Worm (Caenorhabditis elegans) whole organism, early embryonic: ENCODE measurements around the gene Y116F11A.1.

Source experiments
- B0310.2 ChIP-seq: sonication (generic microtip); optimal IDR thresholded peaks from 2 replicates; lab custom pipeline; 2016; ENCODE audit warnings: mild to moderate bottlenecking, missing genetic modification characterization, missing compliant biosample characterization
- F13C5.2 ChIP-seq: sonication (generic microtip); optimal IDR thresholded peaks from 2 replicates; lab custom pipeline; 2017; ENCODE audit warnings: mild to moderate bottlenecking, missing genetic modification characterization, inconsistent platforms, missing compliant biosample characterization
- aly-1 ChIP-seq: sonication (generic microtip); optimal IDR thresholded peaks from 2 replicates; lab custom pipeline; 2016; ENCODE audit warnings: missing genetic modification characterization, missing compliant biosample characterization
- ama-1 ChIP-seq: fragments of 150-350 bp; optimal IDR thresholded peaks from 2 replicates; lab custom pipeline; 2014
- ceh-13 ChIP-seq: fragments of 200-800 bp; sonication (Bioruptor generic); optimal IDR thresholded peaks from 2 replicates; lab custom pipeline; 2018; ENCODE audit warnings: mild to moderate bottlenecking, missing genetic modification characterization, missing compliant biosample characterization
- ceh-36 ChIP-seq: sonication (generic microtip); optimal IDR thresholded peaks from 2 replicates; lab custom pipeline; 2016; ENCODE audit warnings: missing genetic modification characterization, inconsistent platforms, missing compliant biosample characterization
- flt-1 ChIP-seq: fragments of 200-800 bp; sonication (Bioruptor generic); IDR thresholded peaks from 2 replicates; pipeline ENCODE4 v1.3.6; 2022; ENCODE audit warnings: missing genetic modification characterization, missing compliant biosample characterization
- hmbx-1 ChIP-seq: sonication (generic microtip); optimal IDR thresholded peaks from 2 replicates; lab custom pipeline; 2016; ENCODE audit warnings: mild to moderate bottlenecking, missing genetic modification characterization, missing compliant biosample characterization
- pes-1 ChIP-seq: fragments of 200-800 bp; sonication (Bioruptor generic); IDR thresholded peaks from 2 replicates; pipeline ENCODE4 v1.3.6; 2022; ENCODE audit warnings: missing genetic modification reagents, missing genetic modification characterization, missing compliant biosample characterization
- tbx-11 ChIP-seq: fragments of 200-800 bp; sonication (Bioruptor generic); IDR thresholded peaks from 2 replicates; pipeline ENCODE4 v1.3.6; 2022; ENCODE audit warnings: missing genetic modification characterization, missing compliant biosample characterization
- tbx-37 ChIP-seq: fragments of 200-800 bp; sonication (Bioruptor generic); conservative IDR thresholded peaks from 2 replicates; pipeline ENCODE4 v1.3.6; 2022; ENCODE audit warnings: missing genetic modification reagents, missing genetic modification characterization, missing compliant biosample characterization

- no peak for TF ChIP-seq F13C5.2 (tag; lab: Kevin White, UChicago)
- TF ChIP-seq ama-1 (lab: Kevin White, UChicago), result no peak
- TF ChIP-seq aly-1, result no peak
- no peak for TF ChIP-seq flt-1 (GFP tag; lab: Robert Waterston, UW)
- TF ChIP-seq hmbx-1 (tag; lab: Kevin White, UChicago), result no peak
- TF ChIP-seq ceh-36 (tag; lab: Kevin White, UChicago), result no peak
- TF ChIP-seq B0310.2 (tag; lab: Kevin White, UChicago), result no peak
- TF ChIP-seq ceh-13 (GFP tag; lab: Kevin White, UChicago), result no peak
- TF ChIP-seq tbx-11, result no peak
- no peak for TF ChIP-seq tbx-37
- TF ChIP-seq pes-1 (GFP tag; lab: Robert Waterston, UW), result no peak
These were observed 37.3 kb downstream of the Y116F11A.1 start for ce11 chrV:19767719-19768118.
